Worm (Caenorhabditis elegans): ENCODE measurements around the gene oac-15.

- TF ChIP-seq elt-3 (tag; optimal IDR thresholded peaks at IDR 0.05): no peak
- no peak for TF ChIP-seq mep-1 (tag; optimal IDR thresholded peaks at IDR 0.05)
- TF ChIP-seq ces-1 (GFP tag; optimal IDR thresholded peaks at IDR 0.05): no peak
- no peak for TF ChIP-seq bed-3 (GFP tag; optimal IDR thresholded peaks at IDR 0.05)
- no peak for TF ChIP-seq snpc-4 (tag; optimal IDR thresholded peaks at IDR 0.05)
- TF ChIP-seq ztf-11 (tag; optimal IDR thresholded peaks at IDR 0.05): no peak
- TF ChIP-seq lsy-2 (tag; optimal IDR thresholded peaks at IDR 0.05): no peak
- no peak for TF ChIP-seq nhr-2 (tag; optimal IDR thresholded peaks at IDR 0.05)
- TF ChIP-seq hlh-1 (tag; optimal IDR thresholded peaks at IDR 0.05): no peak
- no peak for TF ChIP-seq nhr-28 (tag; optimal IDR thresholded peaks at IDR 0.05)
Measured at ce11 chrV:16171721-16172120, 38.0 kb downstream of the oac-15 start, which contains the start of gene K05D4.9.

All from whole organism, mixed stage, embryonic.